Fruit fly (Drosophila melanogaster): ENCODE results near the gene CG15629.

DNA sequence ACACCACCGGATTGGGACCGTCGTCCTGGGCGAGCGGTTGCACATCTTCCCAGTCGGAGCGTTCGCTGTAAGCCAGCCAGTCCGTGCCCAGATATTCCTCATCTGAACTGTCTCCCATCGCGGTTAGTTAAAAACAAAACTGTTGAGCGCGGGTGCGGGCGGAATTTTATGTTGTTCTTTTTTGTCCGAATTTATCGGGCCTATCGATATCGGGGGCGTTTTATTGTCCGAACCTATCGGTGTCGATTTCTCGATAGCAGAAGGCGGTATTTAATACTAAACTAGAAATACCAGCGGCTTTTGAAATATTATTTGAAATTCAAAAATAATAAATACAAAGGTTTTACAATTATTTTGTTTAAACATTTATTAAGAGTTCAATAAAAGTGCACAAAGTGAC is 17.7 kb downstream of the CG15629 start, which contains the start of gene Fnta:
- no peak for TF ChIP-seq psq (optimal IDR thresholded peaks at IDR 0.05)
- TF ChIP-seq Myc (optimal IDR thresholded peaks at IDR 0.05) = no peak
- no peak for TF ChIP-seq insv (optimal IDR thresholded peaks at IDR 0.05)
- no peak for TF ChIP-seq ttk (optimal IDR thresholded peaks at IDR 0.05)

Measured in Kc167 (cell line).